Worm (Caenorhabditis elegans) whole organism, L1 larva: Measurements from ENCODE around the gene C53A5.2.

Source experiments
- efl-1 ChIP-seq, 4 experiments: fragments of 150-350 bp; optimal IDR thresholded peaks in 3 of 4; peaks in 1 of 4; 1 replicate in 1 of 4; 2 replicates in 3 of 4; lab custom pipeline; 2014; ENCODE audit warnings: missing biosample characterization in 2 of 4, missing genetic modification characterization in 2 of 4, missing genetic modification reagents in 2 of 4
- elt-2 ChIP-seq: sonication (generic microtip); optimal IDR thresholded peaks from 2 replicates; lab custom pipeline; 2016; ENCODE audit warnings: missing genetic modification characterization, mild to moderate bottlenecking, inconsistent platforms, missing compliant biosample characterization, missing genetic modification reagents
- nhr-47 ChIP-seq: sonication (generic microtip); optimal IDR thresholded peaks from 2 replicates; lab custom pipeline; 2016; ENCODE audit warnings: mild to moderate bottlenecking, missing genetic modification characterization, moderate library complexity, missing compliant biosample characterization
- nhr-77 ChIP-seq: fragments of 150-350 bp; optimal IDR thresholded peaks from 2 replicates; lab custom pipeline; 2014; ENCODE audit warnings: missing biosample characterization, missing genetic modification characterization
- nhr-84 ChIP-seq: sonication (generic microtip); optimal IDR thresholded peaks from 2 replicates; lab custom pipeline; 2017; ENCODE audit warnings: missing biosample characterization, missing genetic modification characterization
- nhr-85 ChIP-seq: sonication (generic microtip); peaks from one replicate; lab custom pipeline; 2016; ENCODE audit warnings: missing genetic modification characterization, inconsistent platforms, missing compliant biosample characterization
- tbx-2 ChIP-seq: sonication (generic microtip); optimal IDR thresholded peaks from 2 replicates; lab custom pipeline; 2016; ENCODE audit warnings: missing genetic modification characterization, missing compliant biosample characterization

The C53A5.2 gene

DNA sequence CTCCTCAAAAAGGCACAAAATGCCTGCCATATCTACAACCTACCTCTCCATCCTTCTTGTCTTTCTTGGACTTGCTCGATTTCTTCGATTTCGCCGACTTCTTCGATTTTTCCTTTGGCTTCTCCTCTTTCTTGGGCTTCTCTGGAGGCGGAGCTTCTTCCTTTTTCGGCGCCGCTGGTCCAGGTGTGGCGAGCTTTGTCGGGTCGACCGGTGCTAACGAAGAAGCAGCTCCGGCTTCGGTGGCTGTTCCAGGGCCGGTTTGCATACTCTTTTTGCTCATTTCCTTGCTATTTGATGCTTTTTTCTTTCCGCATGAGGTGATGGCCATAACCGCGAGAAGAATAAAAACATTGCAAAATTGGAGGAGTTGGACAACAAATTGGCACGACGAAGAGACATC lies 42.5 kb downstream of the C53A5.2 start (continued):
- TF ChIP-seq tbx-2 (no peak), nhr-47 (tag; lab: Kevin White, UChicago) (no peak)

ce11 chrV:14478979-14479378 lies 44.0 kb downstream of the C53A5.2 start, which contains the start of gene clec-55:
Gene clec-55, plus strand, starts transcription at chrV:14479279.
- TF ChIP-seq nhr-84 (tag; lab: Kevin White, UChicago) = no peak
- peak; percentile 40 for TF ChIP-seq elt-2 (tag; lab: Kevin White, UChicago)

DNA sequence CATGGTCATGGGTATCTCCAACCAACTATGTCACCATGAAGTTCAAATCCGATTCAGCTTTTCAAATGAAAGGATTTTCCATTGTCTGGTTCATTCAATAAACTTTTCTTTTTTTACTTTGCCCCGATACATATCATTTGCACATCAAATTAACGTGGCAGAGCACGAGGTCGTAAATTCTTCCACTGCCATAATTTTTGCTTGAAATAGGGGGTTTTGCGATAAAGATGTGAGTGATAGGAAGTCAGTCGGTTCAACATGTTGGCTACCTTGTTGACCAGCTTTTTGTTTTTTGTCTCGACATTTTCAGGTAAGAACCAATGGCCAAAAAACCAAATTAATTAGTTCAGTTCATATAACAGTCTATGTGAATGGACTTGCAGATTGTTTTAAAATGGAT lies 46.3 kb downstream of the C53A5.2 start, which contains the start of gene clec-54:
clec-54 (plus strand) TSS at position 224 of the 400 bp plus-strand sequence.
- TF ChIP-seq elt-2 (tag; lab: Kevin White, UChicago) = peak; percentile 52
- no peak for TF ChIP-seq nhr-77
- TF ChIP-seq nhr-85 (tag; lab: Kevin White, UChicago) = no peak
- no peak for TF ChIP-seq efl-1 (optimal IDR thresholded peaks at IDR 0.05; lab: Kevin White, UChicago)
- peak in 1 of 2 experiments; percentile 63 for TF ChIP-seq efl-1 (GFP tag; optimal IDR thresholded peaks at IDR 0.05 in 1 of 2; lab: Kevin White, UChicago)

ce11 chrV:14474099-14474498 lies 48.9 kb downstream of the C53A5.2 start, which contains the start of gene clec-56:
Gene clec-56, plus strand, starts transcription at chrV:14474399.
- TF ChIP-seq efl-1 (optimal IDR thresholded peaks at IDR 0.05; lab: Kevin White, UChicago) (no peak), efl-1 (GFP tag; optimal IDR thresholded peaks at IDR 0.05 in 1 of 2; lab: Kevin White, UChicago) (no peak), nhr-85 (tag; lab: Kevin White, UChicago) (no peak)
